Worm (Caenorhabditis elegans): ENCODE data around the gene npr-20.

ce11 chrII:8818978-8819896, 45.7 kb downstream of the npr-20 start, which contains the start of gene F46C5.10:
- TF ChIP-seq klf-2 (GFP tag; conservative IDR thresholded peaks at IDR 0.05) (no peak), T22C8.4 (GFP tag; IDR thresholded peaks at IDR 0.05) (no peak), flt-1 (GFP tag; IDR thresholded peaks at IDR 0.05) (no peak), ref-1 (GFP tag; conservative IDR thresholded peaks at IDR 0.05) (no peak), med-1 (GFP tag; optimal IDR thresholded peaks at IDR 0.05; ENCODE audit: insufficient read depth) (no peak), tab-1 (GFP tag; IDR thresholded peaks at IDR 0.05) (no peak), ztf-23 (GFP tag; IDR thresholded peaks at IDR 0.05) (no peak)
